Fruit fly (Drosophila melanogaster): ENCODE results near the gene CG12479.

dm6 chrX:14148171-14148570 is 3.6 kb downstream of the CG12479 start:
- TF ChIP-seq cyc (GFP tag; optimal IDR thresholded peaks at IDR 0.05) (peak; percentile 14), CG9139 (GFP tag; optimal IDR thresholded peaks at IDR 0.05) (no peak), CG8319 (GFP tag; optimal IDR thresholded peaks at IDR 0.05) (no peak), Sox102F (GFP tag; optimal IDR thresholded peaks at IDR 0.05) (no peak), CG32006 (GFP tag; optimal IDR thresholded peaks at IDR 0.05) (peak; percentile 39), Hr39 (GFP tag; optimal IDR thresholded peaks at IDR 0.05) (peak; percentile 37), dac (GFP tag; optimal IDR thresholded peaks at IDR 0.05) (no peak), svp (GFP tag) (no peak), CG8119 (GFP tag; IDR thresholded peaks at IDR 0.05) (0 out of 3 replicates have a peak, but pooled peaks have one; percentile 33), CG4318 (GFP tag; optimal IDR thresholded peaks at IDR 0.05) (no peak)
